Fruit fly (Drosophila melanogaster) whole organism, adult: ENCODE measurements around the gene CG43235.
"Not testable (repeated sequence)": the region's sequence is repeated elsewhere in the genome, so short reads cannot be mapped to it uniquely, and the experiment has no call there.

Source experiments
- CG11617 ChIP-seq: fragments of 200-800 bp; sonication (Bioruptor generic); optimal IDR thresholded peaks from 2 replicates; lab custom pipeline; 2017; ENCODE audit warnings: mild to moderate bottlenecking, missing biosample characterization, missing genetic modification reagents, missing genetic modification characterization
- CG12768 ChIP-seq: fragments of 200-800 bp; sonication (Bioruptor generic); optimal IDR thresholded peaks from 2 replicates; lab custom pipeline; 2017; ENCODE audit warnings: missing biosample characterization, missing genetic modification characterization, mild to moderate bottlenecking, moderate library complexity, missing genetic modification reagents
- CG1620 ChIP-seq: fragments of 200-800 bp; sonication (Bioruptor generic); optimal IDR thresholded peaks from 2 replicates; lab custom pipeline; 2016; ENCODE audit warnings: missing biosample characterization, missing genetic modification characterization
- CG33017 ChIP-seq: fragments of 200-800 bp; sonication (Bioruptor generic); optimal IDR thresholded peaks from 2 replicates; lab custom pipeline; 2018; ENCODE audit warnings: missing biosample characterization, mild to moderate bottlenecking, missing genetic modification characterization, moderate library complexity
- CG5204 ChIP-seq: fragments of 200-800 bp; sonication (Bioruptor generic); optimal IDR thresholded peaks from 2 replicates; lab custom pipeline; 2016; ENCODE audit warnings: missing biosample characterization, missing genetic modification characterization
- CG7045 ChIP-seq: fragments of 200-800 bp; sonication (Bioruptor generic); optimal IDR thresholded peaks from 2 replicates; lab custom pipeline; 2017; ENCODE audit warnings: missing biosample characterization, mild to moderate bottlenecking, missing genetic modification characterization
- CG7101 ChIP-seq: fragments of 200-800 bp; sonication (Bioruptor generic); optimal IDR thresholded peaks from 2 replicates; lab custom pipeline; 2018; ENCODE audit warnings: missing biosample characterization, mild to moderate bottlenecking, missing genetic modification characterization, moderate library complexity
- Crg-1 ChIP-seq: fragments of 200-800 bp; sonication (Bioruptor generic); optimal IDR thresholded peaks from 2 replicates; lab custom pipeline; 2016; ENCODE audit warnings: missing biosample characterization, missing genetic modification characterization
- Hr96 ChIP-seq: fragments of 200-800 bp; sonication (Bioruptor generic); optimal IDR thresholded peaks from 2 replicates; lab custom pipeline; 2016; ENCODE audit warnings: missing biosample characterization, missing genetic modification characterization
- Mnt ChIP-seq: fragments of 200-800 bp; sonication (Bioruptor generic); optimal IDR thresholded peaks from 2 replicates; lab custom pipeline; 2016; ENCODE audit warnings: missing biosample characterization, mild to moderate bottlenecking, missing genetic modification characterization
- bab1 ChIP-seq: fragments of 200-800 bp; sonication (Bioruptor generic); optimal IDR thresholded peaks from 3 replicates; lab custom pipeline; 2019; ENCODE audit warnings: missing biosample characterization, mild to moderate bottlenecking, missing genetic modification characterization, moderate library complexity
- cic ChIP-seq: fragments of 200-800 bp; sonication (Bioruptor generic); optimal IDR thresholded peaks from 2 replicates; lab custom pipeline; 2017; ENCODE audit warnings: missing biosample characterization, mild to moderate bottlenecking, missing genetic modification characterization, moderate library complexity
- kay ChIP-seq: fragments of 200-800 bp; sonication (Bioruptor generic); peaks from one replicate; lab custom pipeline; 2016; ENCODE audit warnings: missing biosample characterization, missing genetic modification characterization, borderline replicate concordance
- ovo ChIP-seq: fragments of 200-800 bp; sonication (Bioruptor generic); optimal IDR thresholded peaks from 2 replicates; lab custom pipeline; 2016; ENCODE audit warnings: missing biosample characterization, missing genetic modification characterization
- pad ChIP-seq: fragments of 200-800 bp; sonication (Bioruptor generic); optimal IDR thresholded peaks from 3 replicates; lab custom pipeline; 2017; ENCODE audit warnings: missing biosample characterization, missing genetic modification characterization, mild to moderate bottlenecking, moderate library complexity, missing genetic modification reagents
- tj ChIP-seq: fragments of 200-800 bp; sonication (Bioruptor generic); optimal IDR thresholded peaks from 3 replicates; lab custom pipeline; 2017; ENCODE audit warnings: missing biosample characterization, mild to moderate bottlenecking, missing genetic modification characterization, moderate library complexity
- toe ChIP-seq: fragments of 200-800 bp; sonication (Bioruptor generic); optimal IDR thresholded peaks from 2 replicates; lab custom pipeline; 2016; ENCODE audit warnings: missing biosample characterization, missing genetic modification characterization

The CG43235 gene

DNA sequence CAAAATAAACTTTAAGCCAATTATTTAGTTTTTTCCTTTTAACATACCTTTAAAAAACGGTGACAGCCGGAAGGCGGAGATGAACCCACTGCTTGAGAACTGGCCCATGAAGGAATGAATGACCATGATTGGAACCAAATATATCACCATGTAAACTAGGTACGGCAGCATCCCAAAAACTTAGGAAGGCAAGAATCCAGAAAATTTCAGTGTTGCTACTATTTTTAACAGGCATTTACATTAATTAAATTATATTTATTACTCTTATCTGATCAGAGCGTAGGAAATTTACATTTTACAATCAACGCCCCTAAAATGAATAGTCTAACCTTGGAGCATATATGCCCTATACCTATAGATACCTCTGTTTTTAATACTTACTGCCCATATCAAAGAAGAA, 29.3 kb downstream of the CG43235 start:
- TF ChIP-seq ovo (GFP tag; lab: Kevin White, UChicago) (no peak), CG33017 (no peak), Hr96 (GFP tag; lab: Kevin White, UChicago) (no peak), kay (GFP tag; lab: Kevin White, UChicago) (peak; percentile 69), tj (GFP tag; lab: Kevin White, UChicago) (no peak)

DNA sequence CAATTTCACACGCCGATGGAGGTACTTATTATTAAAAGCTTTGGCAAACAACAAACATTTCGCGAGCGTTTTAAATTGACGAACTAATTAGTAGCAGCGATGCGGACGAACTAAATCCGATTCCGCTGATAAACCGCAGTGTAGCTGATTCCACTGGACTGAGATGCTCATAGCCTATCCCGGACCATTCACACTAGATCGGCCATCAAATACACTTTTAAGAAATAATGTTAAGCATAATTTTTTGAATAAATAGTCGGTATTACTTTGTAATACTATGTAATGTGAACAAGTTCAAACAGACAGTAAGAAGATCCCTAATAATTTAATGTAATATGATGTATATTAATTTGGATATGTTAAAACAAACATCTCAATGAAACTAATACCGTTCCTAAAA, 29.9 kb downstream of the CG43235 start, which contains the start of gene CG13794:
Gene CG13794 (minus strand): TSS at position 101 of the 400 bp plus-strand sequence.
- peak; percentile 21 for TF ChIP-seq CG7101 (tag; lab: Kevin White, UChicago)
- TF ChIP-seq kay (GFP tag; lab: Kevin White, UChicago) = peak; percentile 90
- TF ChIP-seq CG33017 = peak; percentile 15
- no peak for TF ChIP-seq toe (GFP tag; lab: Kevin White, UChicago)

DNA sequence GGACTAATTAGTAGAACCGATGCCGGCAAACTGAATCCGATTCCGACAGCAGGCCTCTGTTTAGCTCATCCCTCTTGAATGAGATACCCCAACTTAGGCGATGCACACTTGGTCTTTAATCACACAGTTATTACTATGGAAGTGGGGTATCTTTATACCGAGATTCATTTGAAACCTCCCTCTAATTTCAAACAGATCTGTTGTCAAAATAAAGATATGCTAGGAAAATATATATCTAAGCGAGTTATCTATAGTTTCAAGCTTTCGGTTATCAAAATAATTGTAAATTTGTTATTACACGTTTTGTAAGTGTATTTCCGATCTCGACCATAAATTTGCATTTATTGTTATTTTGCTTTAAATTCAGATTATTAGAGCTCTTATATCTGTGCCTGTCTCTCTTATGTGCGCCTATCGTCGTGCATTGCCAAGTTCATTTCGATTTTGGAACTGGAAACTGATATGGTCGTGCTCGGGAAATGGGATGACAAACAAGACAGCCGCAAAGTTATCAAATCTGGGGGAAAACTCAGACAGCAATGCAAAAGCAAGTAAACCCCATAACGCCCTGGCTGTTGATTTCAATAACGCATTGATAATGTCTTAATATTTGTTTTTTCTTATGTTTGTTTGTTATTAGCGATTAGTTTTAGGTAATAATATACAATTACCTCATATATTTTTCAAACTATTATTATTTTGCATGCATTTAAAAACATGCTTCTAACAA, 33.6 kb downstream of the CG43235 start, which contains the start of gene CG13795:
Gene CG13795 (minus strand): TSS at position 31 of the 730 bp plus-strand sequence.
- TF ChIP-seq CG12768 (peak; percentile 54), kay (GFP tag; lab: Kevin White, UChicago) (no peak), CG7045 (GFP tag; lab: Kevin White, UChicago) (peak; percentile 13), cic (no peak), CG1620 (no peak), bab1 (no peak), toe (GFP tag; lab: Kevin White, UChicago) (peak; percentile 6), CG11617 (GFP tag; lab: Kevin White, UChicago) (peak; percentile 13), pad (peak; percentile 5), Hr96 (GFP tag; lab: Kevin White, UChicago) (peak; percentile 46), CG33017 (peak; percentile 52), CG7101 (tag; lab: Kevin White, UChicago) (peak; percentile 51)

DNA sequence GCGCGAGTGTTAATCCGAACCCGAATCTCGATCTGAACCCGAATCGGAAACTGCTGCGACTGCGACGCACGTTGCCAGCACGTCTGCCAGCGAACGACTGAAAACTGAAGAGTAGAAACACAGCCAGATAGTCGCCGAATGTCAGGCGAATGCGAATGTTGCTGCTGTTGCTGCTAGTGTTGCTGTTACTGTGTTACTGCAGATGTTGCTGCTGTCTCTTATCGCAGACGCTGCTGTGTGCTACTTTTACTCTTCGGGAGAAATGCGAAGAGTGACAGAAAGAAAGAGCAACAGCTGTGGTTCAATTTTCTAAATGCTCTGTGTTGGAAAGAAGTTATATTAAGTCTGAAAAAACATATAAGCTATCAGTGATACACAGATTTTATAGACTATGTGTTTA, 39.7 kb downstream of the CG43235 start, which contains the start of gene CG13796:
Gene CG13796 (minus strand): TSS at position 101 of the 400 bp plus-strand sequence.
- TF ChIP-seq kay, Mnt, CG7045 (GFP tag; lab: Kevin White, UChicago): not testable (repeated sequence)

DNA sequence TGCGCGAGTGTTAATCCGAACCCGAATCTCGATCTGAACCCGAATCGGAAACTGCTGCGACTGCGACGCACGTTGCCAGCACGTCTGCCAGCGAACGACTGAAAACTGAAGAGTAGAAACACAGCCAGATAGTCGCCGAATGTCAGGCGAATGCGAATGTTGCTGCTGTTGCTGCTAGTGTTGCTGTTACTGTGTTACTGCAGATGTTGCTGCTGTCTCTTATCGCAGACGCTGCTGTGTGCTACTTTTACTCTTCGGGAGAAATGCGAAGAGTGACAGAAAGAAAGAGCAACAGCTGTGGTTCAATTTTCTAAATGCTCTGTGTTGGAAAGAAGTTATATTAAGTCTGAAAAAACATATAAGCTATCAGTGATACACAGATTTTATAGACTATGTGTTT, 45.9 kb downstream of the CG43235 start, which contains the start of gene CG31904:
Gene CG31904 (minus strand): TSS at position 101 of the 400 bp plus-strand sequence.
- not testable (repeated sequence) for TF ChIP-seq pad, CG12768, CG33017

DNA sequence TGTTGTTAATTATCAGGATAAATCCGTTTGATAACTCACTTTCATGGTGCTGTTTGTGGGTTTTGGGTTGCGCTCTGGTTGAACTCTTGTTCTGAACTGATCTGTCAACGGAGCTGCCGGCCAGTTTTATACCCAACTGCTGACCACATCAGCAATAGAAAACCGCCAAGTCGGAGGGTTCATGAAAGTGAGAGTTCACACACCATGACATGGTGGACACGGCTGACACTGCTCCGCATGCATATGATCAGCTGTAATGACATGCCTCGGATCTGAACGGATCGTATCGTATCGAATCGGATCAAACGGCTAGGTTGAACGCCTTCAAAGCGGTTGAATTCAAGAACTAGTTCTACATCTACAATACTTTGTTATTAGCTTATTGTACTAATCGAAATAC, 48.6 kb downstream of the CG43235 start, which contains the start of gene Acp1:
Gene Acp1 (minus strand): TSS at position 101 of the 400 bp plus-strand sequence.
- TF ChIP-seq tj (GFP tag; lab: Kevin White, UChicago) (no peak), toe (GFP tag; lab: Kevin White, UChicago) (no peak), CG11617 (GFP tag; lab: Kevin White, UChicago) (no peak), Crg-1 (GFP tag; lab: Kevin White, UChicago) (no peak), CG5204 (GFP tag; lab: Kevin White, UChicago) (no peak), kay (GFP tag; lab: Kevin White, UChicago) (no peak)
